Worm (Caenorhabditis elegans) whole organism, early embryonic: ENCODE data around the gene sre-26.

ENCODE experiments used
- F13C5.2 ChIP-seq: sonication (generic microtip); optimal IDR thresholded peaks from 2 replicates; lab custom pipeline; 2017; ENCODE audit warnings: mild to moderate bottlenecking, missing genetic modification characterization, inconsistent platforms, missing compliant biosample characterization
- ama-1 ChIP-seq: fragments of 150-350 bp; optimal IDR thresholded peaks from 2 replicates; lab custom pipeline; 2014
- ceh-13 ChIP-seq: fragments of 200-800 bp; sonication (Bioruptor generic); optimal IDR thresholded peaks from 2 replicates; lab custom pipeline; 2018; ENCODE audit warnings: mild to moderate bottlenecking, missing genetic modification characterization, missing compliant biosample characterization
- ets-7 ChIP-seq: sonication (generic microtip); optimal IDR thresholded peaks from 2 replicates; lab custom pipeline; 2016; ENCODE audit warnings: missing genotype, missing genetic modification characterization, missing compliant biosample characterization
- hmg-4 ChIP-seq: fragments of 200-800 bp; sonication (Bioruptor generic); optimal IDR thresholded peaks from 2 replicates; lab custom pipeline; 2018; ENCODE audit warnings: mild to moderate bottlenecking, missing genetic modification characterization, missing compliant biosample characterization
- tbx-11 ChIP-seq: fragments of 200-800 bp; sonication (Bioruptor generic); IDR thresholded peaks from 2 replicates; pipeline ENCODE4 v1.3.6; 2022; ENCODE audit warnings: missing genetic modification characterization, missing compliant biosample characterization
- tra-4 ChIP-seq: sonication (generic microtip); optimal IDR thresholded peaks from 2 replicates; lab custom pipeline; 2017; ENCODE audit warnings: missing genetic modification characterization, missing compliant biosample characterization

ce11 chrII:12414805-12415204, 5.6 kb downstream of the sre-26 start, which contains the start of gene Y57A10C.11:
- TF ChIP-seq F13C5.2 (tag; lab: Kevin White, UChicago) = no peak
- TF ChIP-seq ama-1 (lab: Kevin White, UChicago) = no peak
- no peak for TF ChIP-seq hmg-4
- TF ChIP-seq tbx-11 = no peak
- TF ChIP-seq ets-7 (tag; lab: Kevin White, UChicago) = no peak
- no peak for TF ChIP-seq ceh-13
- TF ChIP-seq tra-4 = no peak
